Worm (Caenorhabditis elegans): ENCODE data around the gene C24D10.49.
A peak's percentile ranks its signal among the peaks of the same experiment; 100 is the strongest.

The C24D10.49 gene

ce11 chrIV:5160171-5160570 is 3.0 kb upstream of the C24D10.49 start, which contains the start of the genes C24D10.6 and C24D10.4:
Gene C24D10.6 (minus strand): TSS chrIV:5160248.
Gene C24D10.4 (plus strand): TSS chrIV:5160522.
- TF ChIP-seq dmd-4 (tag; optimal IDR thresholded peaks at IDR 0.05) (no peak), aly-2 (tag; optimal IDR thresholded peaks at IDR 0.05) (no peak), unc-55 (GFP tag; optimal IDR thresholded peaks at IDR 0.05) (peak; percentile 78), Y55F3AM.14 (GFP tag; optimal IDR thresholded peaks at IDR 0.05) (no peak), nhr-21 (tag; optimal IDR thresholded peaks at IDR 0.05) (no peak), fos-1 (tag; optimal IDR thresholded peaks at IDR 0.05) (no peak), nhr-23 (tag; optimal IDR thresholded peaks at IDR 0.05) (no peak), nhr-237 (tag; optimal IDR thresholded peaks at IDR 0.05) (no peak), mdl-1 (tag; optimal IDR thresholded peaks at IDR 0.05) (no peak), nhr-6 (tag; optimal IDR thresholded peaks at IDR 0.05) (no peak), egl-27 (tag; optimal IDR thresholded peaks at IDR 0.05) (no peak), elt-1 (tag; optimal IDR thresholded peaks at IDR 0.05) (no peak), ztf-4 (tag; optimal IDR thresholded peaks at IDR 0.05) (no peak), lin-13 (GFP tag; optimal IDR thresholded peaks at IDR 0.05) (peak; percentile 36), sma-9 (GFP tag; optimal IDR thresholded peaks at IDR 0.05) (peak; percentile 21), sma-9 (tag; optimal IDR thresholded peaks at IDR 0.05) (no peak), mbf-1 (tag; optimal IDR thresholded peaks at IDR 0.05) (no peak), R02D3.7 (tag; optimal IDR thresholded peaks at IDR 0.05) (no peak), nhr-12 (tag; optimal IDR thresholded peaks at IDR 0.05) (no peak), elt-3 (tag; optimal IDR thresholded peaks at IDR 0.05) (no peak), mab-5 (tag; optimal IDR thresholded peaks at IDR 0.05) (no peak), gmeb-1 (tag; optimal IDR thresholded peaks at IDR 0.05) (peak; percentile 72), lin-11 (tag; optimal IDR thresholded peaks at IDR 0.05) (no peak), nhr-25 (tag; optimal IDR thresholded peaks at IDR 0.05) (no peak), nhr-11 (tag; optimal IDR thresholded peaks at IDR 0.05) (no peak), lsy-2 (tag; optimal IDR thresholded peaks at IDR 0.05) (peak; percentile 26 to 80), nhr-129 (tag; optimal IDR thresholded peaks at IDR 0.05) (no peak), nhr-10 (tag; optimal IDR thresholded peaks at IDR 0.05) (no peak), lin-39 (tag; optimal IDR thresholded peaks at IDR 0.05) (no peak), C34F6.9 (tag; optimal IDR thresholded peaks at IDR 0.05) (peak; percentile 75), sma-3 (GFP tag; optimal IDR thresholded peaks at IDR 0.05) (peak; percentile 34), zag-1 (tag; optimal IDR thresholded peaks at IDR 0.05) (no peak), skn-1 (tag; optimal IDR thresholded peaks at IDR 0.05) (no peak), crh-2 (tag; optimal IDR thresholded peaks at IDR 0.05) (peak; percentile 30), blmp-1 (tag; optimal IDR thresholded peaks at IDR 0.05; ENCODE audit: insufficient read depth) (no peak), sem-4 (tag; optimal IDR thresholded peaks at IDR 0.05) (no peak), ceh-16 (tag; optimal IDR thresholded peaks at IDR 0.05) (no peak), ztf-11 (tag; optimal IDR thresholded peaks at IDR 0.05) (no peak), unc-62 (GFP tag; optimal IDR thresholded peaks at IDR 0.05) (no peak), unc-39 (tag; optimal IDR thresholded peaks at IDR 0.05) (no peak), alr-1 (tag; optimal IDR thresholded peaks at IDR 0.05) (no peak), nhr-77 (tag; optimal IDR thresholded peaks at IDR 0.05) (no peak), peb-1 (tag; optimal IDR thresholded peaks at IDR 0.05) (no peak), ZK546.5 (tag; optimal IDR thresholded peaks at IDR 0.05) (no peak), ztf-1 (GFP tag; conservative IDR thresholded peaks at IDR 0.05) (no peak), F13H6.1 (tag; optimal IDR thresholded peaks at IDR 0.05) (no peak), ceh-82 (tag; optimal IDR thresholded peaks at IDR 0.05) (no peak), ama-1 (optimal IDR thresholded peaks at IDR 0.05) (no peak), snpc-4 (tag; optimal IDR thresholded peaks at IDR 0.05) (no peak)
